Fruit fly (Drosophila melanogaster): ENCODE data around the gene E2f1.

The E2f1 gene

DNA sequence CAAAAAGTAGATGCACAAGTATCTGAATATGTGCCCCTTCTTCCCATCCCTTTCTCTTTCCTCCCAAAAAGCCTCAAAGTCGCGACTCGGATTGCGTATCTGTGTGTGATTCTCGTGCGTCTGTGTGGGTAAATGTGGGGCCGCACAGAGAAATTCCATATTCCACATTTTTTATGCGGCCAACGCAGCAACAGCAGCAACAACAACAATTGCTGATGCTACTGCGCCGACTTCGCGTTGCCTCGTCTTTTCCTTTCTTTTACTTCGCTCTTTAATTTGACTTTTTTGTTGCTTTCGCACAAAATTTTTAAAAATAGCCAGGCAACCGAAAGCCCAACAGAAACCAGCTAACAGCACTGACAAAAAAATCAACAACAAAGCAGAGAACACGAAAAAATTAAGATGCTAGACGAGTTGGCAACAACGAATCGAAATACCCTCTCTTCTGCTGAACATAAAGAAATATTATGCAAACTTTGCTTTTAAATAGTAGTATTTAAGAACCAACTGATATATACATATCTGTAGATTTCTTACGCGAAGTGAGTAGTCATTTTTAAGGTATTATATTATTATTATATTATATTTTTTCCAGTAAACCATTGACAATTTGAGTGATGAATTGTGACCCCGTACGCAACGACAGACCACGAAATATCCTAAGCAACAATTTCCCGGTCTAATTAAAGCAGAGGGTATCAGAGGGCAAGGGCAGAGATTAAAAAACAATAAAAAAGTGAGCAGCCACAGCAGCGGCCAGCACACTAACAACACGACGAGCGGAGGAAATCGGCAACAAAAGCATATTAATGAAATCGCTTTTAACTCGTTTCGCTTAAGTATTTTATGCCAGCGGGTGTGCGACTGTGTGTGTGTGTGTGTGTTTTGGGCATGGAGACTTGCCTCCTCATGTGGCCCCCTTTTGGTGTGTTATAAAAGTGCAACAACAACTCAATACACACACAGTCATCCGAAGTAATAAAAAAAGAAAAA is 3.9 kb downstream of the E2f1 start (continued):
- peak in 1 of 2 experiments; percentile 21 for TF ChIP-seq dl (GFP tag; optimal IDR thresholded peaks at IDR 0.05; ENCODE audit: insufficient read depth in 1 of 2, partially characterized antibody in 2 of 2)
- peak; percentile 63 for TF ChIP-seq dmrt93B (GFP tag; optimal IDR thresholded peaks at IDR 0.05)
- peak; percentile 65 for TF ChIP-seq Sp1 (GFP tag; optimal IDR thresholded peaks at IDR 0.05)
- TF ChIP-seq Hr83 (GFP tag; optimal IDR thresholded peaks at IDR 0.05; ENCODE audit: poor library complexity, severe bottlenecking): peak; percentile 17
- TF ChIP-seq jim (GFP tag; optimal IDR thresholded peaks at IDR 0.05): no peak
- peak; percentile 27 for TF ChIP-seq br (GFP tag; optimal IDR thresholded peaks at IDR 0.05)
- peak; percentile 49 for TF ChIP-seq HLH106 (tag; optimal IDR thresholded peaks at IDR 0.05)
- TF ChIP-seq Dfd (GFP tag; optimal IDR thresholded peaks at IDR 0.05): peak; percentile 41

DNA sequence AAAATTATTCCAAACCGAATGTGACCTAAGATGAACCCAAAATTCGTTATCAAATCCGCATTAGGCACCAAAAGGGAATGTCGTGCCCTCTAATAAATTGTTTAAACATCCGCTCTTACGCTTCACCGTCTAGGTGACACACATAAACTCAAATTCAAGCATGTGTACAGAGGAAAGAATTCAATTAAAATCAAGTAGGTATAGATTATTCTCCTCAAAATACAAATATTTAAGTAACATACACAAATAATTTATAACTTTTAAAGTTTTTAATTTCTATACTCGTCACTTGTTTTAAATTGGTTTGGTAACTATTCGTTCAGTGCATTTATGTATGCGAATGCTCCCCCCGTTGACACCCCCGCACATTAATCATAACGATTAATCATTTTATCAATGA is 5.3 kb downstream of the E2f1 start:
- TF ChIP-seq rgr (GFP tag; optimal IDR thresholded peaks at IDR 0.05) (peak; percentile 2), OdsH (GFP tag; optimal IDR thresholded peaks at IDR 0.05) (no peak), usp (GFP tag; optimal IDR thresholded peaks at IDR 0.05) (no peak), Abd-B (GFP tag; optimal IDR thresholded peaks at IDR 0.05) (no peak), h (GFP tag; optimal IDR thresholded peaks at IDR 0.05) (peak; percentile 13), foxo (GFP tag; optimal IDR thresholded peaks at IDR 0.05) (no peak), Vsx2 (GFP tag; optimal IDR thresholded peaks at IDR 0.05; ENCODE audit: partially characterized antibody) (no peak), Sp1 (GFP tag; optimal IDR thresholded peaks at IDR 0.05) (no peak)

DNA sequence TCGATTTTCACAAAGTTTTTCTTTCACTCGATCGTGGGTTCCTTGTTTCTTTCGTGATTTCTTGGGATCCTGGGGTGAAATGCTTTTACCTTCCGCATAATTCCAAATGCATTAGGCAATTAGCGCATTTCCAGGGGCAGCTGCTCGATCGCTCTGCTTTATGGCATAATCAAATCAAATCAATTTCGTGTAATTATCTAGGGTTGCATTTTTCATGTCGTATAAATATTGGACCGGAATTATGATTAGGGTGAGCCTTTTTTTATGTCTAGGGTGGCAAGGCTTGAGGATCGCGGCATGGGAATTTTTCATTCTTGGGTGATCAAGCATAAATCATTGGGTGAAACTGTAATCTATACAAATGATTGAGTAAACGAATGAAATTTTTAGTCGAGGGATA is 5.9 kb downstream of the E2f1 start:
- TF ChIP-seq GATAd (GFP tag; optimal IDR thresholded peaks at IDR 0.05) (no peak), Sp1 (GFP tag; optimal IDR thresholded peaks at IDR 0.05) (no peak), dmrt93B (GFP tag; optimal IDR thresholded peaks at IDR 0.05) (no peak), HLH106 (tag; optimal IDR thresholded peaks at IDR 0.05) (no peak), Jra (GFP tag; optimal IDR thresholded peaks at IDR 0.05) (no peak), Myc (optimal IDR thresholded peaks at IDR 0.05) (no peak), sv (GFP tag; optimal IDR thresholded peaks at IDR 0.05) (no peak), rgr (GFP tag; optimal IDR thresholded peaks at IDR 0.05) (no peak)

DNA sequence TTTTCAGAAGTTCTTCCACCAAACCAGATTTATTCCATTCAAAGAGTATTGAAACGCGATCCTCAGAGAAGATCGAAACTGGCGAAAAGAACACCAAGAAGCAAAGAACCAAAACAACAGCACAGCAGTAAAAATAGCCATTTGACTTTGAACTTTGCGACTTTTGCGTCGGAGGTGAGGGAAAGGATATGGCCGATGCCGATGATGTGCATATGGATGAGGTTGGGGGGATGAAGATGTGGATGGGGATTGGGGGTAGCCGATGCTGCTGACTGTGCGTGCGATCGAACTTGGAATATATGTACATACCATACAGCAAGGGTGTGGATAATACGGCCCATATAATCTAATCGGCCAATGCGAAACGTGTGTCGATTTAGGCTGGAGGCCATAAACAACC is 7.2 kb downstream of the E2f1 start:
- peak; percentile 10 for TF ChIP-seq psq (GFP tag; optimal IDR thresholded peaks at IDR 0.05)
- TF ChIP-seq Hr83 (GFP tag; optimal IDR thresholded peaks at IDR 0.05; ENCODE audit: poor library complexity, severe bottlenecking): no peak
- no peak for TF ChIP-seq CG32264 (GFP tag; optimal IDR thresholded peaks at IDR 0.05)
- no peak for TF ChIP-seq CG9705 (GFP tag; optimal IDR thresholded peaks at IDR 0.05)

DNA sequence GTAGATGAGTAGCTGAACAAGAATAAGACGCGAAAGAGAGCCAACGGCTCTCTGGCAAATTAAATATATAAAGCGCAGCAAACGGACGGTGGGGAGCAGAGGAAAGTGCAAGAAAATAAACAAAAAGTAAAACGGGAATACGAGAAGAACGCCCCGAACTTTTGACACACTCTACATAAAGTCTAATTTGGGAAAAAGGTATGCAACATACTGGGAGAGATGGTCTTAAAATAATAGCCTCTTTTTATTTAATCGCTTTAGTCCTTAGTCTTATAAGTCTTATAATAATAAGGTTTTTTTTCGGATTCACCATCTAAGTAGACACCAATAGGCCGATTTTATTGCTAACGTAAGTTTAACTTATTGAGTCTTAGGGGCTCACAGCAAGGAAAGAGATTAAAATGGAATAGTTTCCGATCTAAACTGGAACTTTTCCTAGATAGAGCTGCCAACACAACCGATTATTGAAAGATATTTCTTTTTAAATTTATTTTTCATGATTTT is 7.7 kb downstream of the E2f1 start:
- TF ChIP-seq usp (GFP tag; optimal IDR thresholded peaks at IDR 0.05): no peak
- peak; percentile 37 for TF ChIP-seq woc (GFP tag; optimal IDR thresholded peaks at IDR 0.05)
- no peak for TF ChIP-seq dl (GFP tag; optimal IDR thresholded peaks at IDR 0.05; ENCODE audit: insufficient read depth in 1 of 2, partially characterized antibody in 2 of 2)
- peak; percentile 13 for TF ChIP-seq rgr (GFP tag; optimal IDR thresholded peaks at IDR 0.05)
- peak; percentile 54 for TF ChIP-seq psq (GFP tag; optimal IDR thresholded peaks at IDR 0.05)
- TF ChIP-seq fru (GFP tag; optimal IDR thresholded peaks at IDR 0.05): peak; percentile 11
- TF ChIP-seq foxo (GFP tag; optimal IDR thresholded peaks at IDR 0.05): peak in 1 of 2 experiments; percentile 10
- TF ChIP-seq jim (GFP tag; optimal IDR thresholded peaks at IDR 0.05): peak; percentile 92
- peak; percentile 30 for TF ChIP-seq h (GFP tag; optimal IDR thresholded peaks at IDR 0.05)
- no peak for TF ChIP-seq Sp1 (GFP tag; optimal IDR thresholded peaks at IDR 0.05)

DNA sequence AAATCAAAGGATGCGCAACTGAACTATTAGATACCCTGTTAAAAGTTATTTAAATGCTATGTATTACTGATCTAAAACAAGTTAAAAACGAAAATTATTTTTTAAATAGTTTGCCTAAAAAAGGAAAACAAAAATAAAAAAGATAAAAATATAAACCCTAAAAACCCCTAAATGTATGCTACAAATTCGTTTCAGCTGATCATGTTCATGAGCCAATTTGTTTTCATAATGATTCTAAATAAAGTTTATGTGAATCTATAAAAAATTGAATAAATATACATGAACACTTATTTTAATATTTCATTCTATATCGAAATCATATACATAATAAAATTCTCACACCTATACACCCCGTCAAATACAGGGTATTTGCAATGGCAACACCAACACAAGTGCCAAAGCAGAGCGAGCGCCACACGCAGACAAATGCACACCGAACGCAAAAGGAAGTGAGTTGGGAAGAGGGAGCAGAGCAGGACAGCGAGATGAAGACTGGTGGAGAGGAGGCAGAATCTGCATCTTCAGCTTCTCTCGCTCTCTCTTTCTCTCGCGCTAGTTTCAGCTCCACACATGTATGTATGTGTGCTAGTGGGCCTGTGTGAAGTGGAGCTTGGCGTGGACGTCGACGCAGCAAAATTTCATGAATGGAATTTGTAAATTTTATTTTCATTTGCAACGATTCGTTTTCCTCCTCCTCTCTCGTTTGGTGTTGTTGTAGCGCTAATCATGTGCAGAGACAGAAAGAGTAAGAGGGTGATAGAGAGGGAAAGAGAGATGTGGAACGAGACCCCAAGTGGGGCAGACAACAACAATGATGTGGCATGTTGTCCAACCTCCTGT is 9.4 kb downstream of the E2f1 start:
- TF ChIP-seq GATAd (GFP tag; optimal IDR thresholded peaks at IDR 0.05): no peak
- TF ChIP-seq Mio (GFP tag; optimal IDR thresholded peaks at IDR 0.05): no peak
- peak; percentile 21 for TF ChIP-seq sage (GFP tag; optimal IDR thresholded peaks at IDR 0.05)
- TF ChIP-seq Hr78 (GFP tag; optimal IDR thresholded peaks at IDR 0.05): no peak
- peak; percentile 32 for TF ChIP-seq fru (GFP tag; optimal IDR thresholded peaks at IDR 0.05)
- no peak for TF ChIP-seq jim (GFP tag; optimal IDR thresholded peaks at IDR 0.05)
- peak; percentile 32 for TF ChIP-seq tai (GFP tag; optimal IDR thresholded peaks at IDR 0.05)
- peak; percentile 60 for TF ChIP-seq woc (GFP tag; optimal IDR thresholded peaks at IDR 0.05)
- no peak for TF ChIP-seq Hnf4 (GFP tag; optimal IDR thresholded peaks at IDR 0.05)
- TF ChIP-seq Myc (optimal IDR thresholded peaks at IDR 0.05): no peak
- TF ChIP-seq lola (GFP tag; optimal IDR thresholded peaks at IDR 0.05): no peak
- TF ChIP-seq foxo (GFP tag; optimal IDR thresholded peaks at IDR 0.05): peak in 1 of 2 experiments; percentile 79
- TF ChIP-seq Vsx2 (GFP tag; optimal IDR thresholded peaks at IDR 0.05; ENCODE audit: partially characterized antibody): peak; percentile 11
- peak; percentile 83 for TF ChIP-seq OdsH (GFP tag; optimal IDR thresholded peaks at IDR 0.05)
- peak; percentile 18 for TF ChIP-seq br (GFP tag; optimal IDR thresholded peaks at IDR 0.05)
- no peak for TF ChIP-seq sv (GFP tag; optimal IDR thresholded peaks at IDR 0.05)
- TF ChIP-seq Dfd (GFP tag; optimal IDR thresholded peaks at IDR 0.05): no peak
- peak; percentile 14 for TF ChIP-seq Hr83 (GFP tag; optimal IDR thresholded peaks at IDR 0.05; ENCODE audit: poor library complexity, severe bottlenecking)
- no peak for TF ChIP-seq N (GFP tag; optimal IDR thresholded peaks at IDR 0.05)
- TF ChIP-seq CrebA (GFP tag; optimal IDR thresholded peaks at IDR 0.05; ENCODE audit: borderline replicate concordance): no peak
- TF ChIP-seq dmrt93B (GFP tag; optimal IDR thresholded peaks at IDR 0.05): peak; percentile 78

Data from whole organism, wandering third instar larva.